Fruit fly (Drosophila melanogaster) whole organism, prepupa: ENCODE results near the gene Papst2.

Experiments used
- Blimp-1 ChIP-seq: fragments of 200-800 bp; sonication (Bioruptor generic); optimal IDR thresholded peaks from 3 replicates; lab custom pipeline; 2017; ENCODE audit warnings: missing biosample characterization, missing genetic modification characterization, mild to moderate bottlenecking, moderate library complexity, missing genetic modification reagents
- CG10631 ChIP-seq: fragments of 200-800 bp; sonication (Bioruptor generic); optimal IDR thresholded peaks from 2 replicates; lab custom pipeline; 2016; ENCODE audit warnings: missing biosample characterization, missing genetic modification characterization
- CG10669 ChIP-seq: fragments of 200-800 bp; sonication (Bioruptor generic); optimal IDR thresholded peaks from 3 replicates; lab custom pipeline; 2018; ENCODE audit warnings: missing biosample characterization, mild to moderate bottlenecking, missing genetic modification characterization, moderate library complexity
- CG11294 ChIP-seq: fragments of 200-800 bp; sonication (Bioruptor generic); IDR thresholded peaks from 2 replicates; pipeline ENCODE4 v1.3.6; 2022; ENCODE audit warnings: missing biosample characterization, missing genetic modification characterization
- CG11762 ChIP-seq: fragments of 200-800 bp; sonication (Bioruptor generic); optimal IDR thresholded peaks from 3 replicates; lab custom pipeline; 2016; ENCODE audit warnings: missing biosample characterization, missing genetic modification characterization; ENCODE audit not compliant: insufficient read depth
- CG11902 ChIP-seq: fragments of 200-800 bp; sonication (Bioruptor generic); optimal IDR thresholded peaks from 3 replicates; lab custom pipeline; 2016; ENCODE audit warnings: missing biosample characterization, missing genetic modification characterization
- CG15336 ChIP-seq: fragments of 200-800 bp; sonication (Bioruptor generic); IDR thresholded peaks from 2 replicates; pipeline ENCODE4 v1.3.6; 2022; ENCODE audit warnings: missing biosample characterization, missing genetic modification characterization
- CG1621 ChIP-seq: fragments of 200-800 bp; sonication (Bioruptor generic); optimal IDR thresholded peaks from 3 replicates; lab custom pipeline; 2018; ENCODE audit warnings: missing biosample characterization, mild to moderate bottlenecking, missing genetic modification characterization
- CG3032 ChIP-seq: fragments of 200-800 bp; optimal IDR thresholded peaks from 2 replicates; lab custom pipeline; 2019; ENCODE audit warnings: missing biosample characterization, mild to moderate bottlenecking, missing genetic modification characterization, moderate library complexity
- CG32006 ChIP-seq: fragments of 200-800 bp; sonication (Bioruptor generic); optimal IDR thresholded peaks from 3 replicates; lab custom pipeline; 2017; ENCODE audit warnings: missing biosample characterization, mild to moderate bottlenecking, missing genetic modification characterization
- CG34406 ChIP-seq: fragments of 200-800 bp; sonication (Bioruptor generic); optimal IDR thresholded peaks from 3 replicates; lab custom pipeline; 2016; ENCODE audit warnings: missing biosample characterization, missing genetic modification characterization
- CG3919 ChIP-seq: fragments of 200-800 bp; sonication (Bioruptor generic); optimal IDR thresholded peaks from 3 replicates; lab custom pipeline; 2016; ENCODE audit warnings: missing biosample characterization, missing genetic modification characterization
- CG4318 ChIP-seq: fragments of 200-800 bp; sonication (Bioruptor generic); optimal IDR thresholded peaks from 3 replicates; lab custom pipeline; 2017; ENCODE audit warnings: missing biosample characterization, mild to moderate bottlenecking, missing genetic modification characterization
- CG6163 ChIP-seq: fragments of 200-800 bp; sonication (Bioruptor generic); IDR thresholded peaks from 3 replicates; pipeline ENCODE4 v1.3.6; 2022; ENCODE audit warnings: missing biosample characterization, missing genetic modification characterization
- CG6854 ChIP-seq: fragments of 200-800 bp; sonication (Bioruptor generic); optimal IDR thresholded peaks from 2 replicates; lab custom pipeline; 2017; ENCODE audit warnings: missing biosample characterization, mild to moderate bottlenecking, missing genetic modification characterization
- CG8119 ChIP-seq: fragments of 200-800 bp; sonication (Bioruptor generic); IDR thresholded peaks from 3 replicates; pipeline ENCODE4 v1.3.6; 2022; ENCODE audit warnings: missing biosample characterization, missing genetic modification characterization
- CG8319 ChIP-seq: fragments of 200-800 bp; sonication (Bioruptor generic); optimal IDR thresholded peaks from 3 replicates; lab custom pipeline; 2016; ENCODE audit warnings: missing biosample characterization, missing genetic modification characterization
- CG8632 ChIP-seq: fragments of 200-800 bp; sonication (Bioruptor generic); optimal IDR thresholded peaks from 3 replicates; lab custom pipeline; 2016; ENCODE audit warnings: missing biosample characterization, missing genetic modification characterization
- Eip75B ChIP-seq: fragments of 200-800 bp; sonication (Bioruptor generic); optimal IDR thresholded peaks from 3 replicates; lab custom pipeline; 2016; ENCODE audit warnings: missing biosample characterization, missing genetic modification characterization
- Eip78C ChIP-seq: fragments of 200-800 bp; sonication (Bioruptor generic); peaks from one replicate; lab custom pipeline; 2016; ENCODE audit warnings: missing biosample characterization, missing genetic modification characterization
- Ets96B ChIP-seq: fragments of 200-800 bp; optimal IDR thresholded peaks from 2 replicates; lab custom pipeline; 2019; ENCODE audit warnings: missing biosample characterization, mild to moderate bottlenecking, missing genetic modification characterization, moderate library complexity
- Gug ChIP-seq: fragments of 200-800 bp; sonication (Bioruptor generic); IDR thresholded peaks from 2 replicates; pipeline ENCODE4 v1.3.6; 2022; ENCODE audit warnings: missing biosample characterization, missing genetic modification characterization
- Hr38 ChIP-seq: sonication (Bioruptor generic); optimal IDR thresholded peaks from 2 replicates; lab custom pipeline; 2016; ENCODE audit warnings: missing biosample characterization, missing genetic modification characterization
- Hr39 ChIP-seq: fragments of 200-800 bp; sonication (Bioruptor generic); optimal IDR thresholded peaks from 2 replicates; lab custom pipeline; 2016; ENCODE audit warnings: missing biosample characterization, missing genetic modification characterization
- Lpt ChIP-seq: fragments of 200-800 bp; sonication (Bioruptor generic); optimal IDR thresholded peaks from 3 replicates; lab custom pipeline; 2016; ENCODE audit warnings: missing biosample characterization, missing genetic modification characterization
- Met ChIP-seq: fragments of 200-800 bp; sonication (Bioruptor generic); optimal IDR thresholded peaks from 3 replicates; lab custom pipeline; 2016; ENCODE audit warnings: missing biosample characterization, missing genetic modification characterization
- Smox ChIP-seq: fragments of 200-800 bp; sonication (Bioruptor generic); optimal IDR thresholded peaks from 3 replicates; lab custom pipeline; 2016; ENCODE audit warnings: missing biosample characterization, missing genetic modification characterization
- Sox14 ChIP-seq: fragments of 200-800 bp; sonication (Bioruptor generic); optimal IDR thresholded peaks from 3 replicates; lab custom pipeline; 2016; ENCODE audit warnings: missing biosample characterization, missing genetic modification characterization
- Sox15 ChIP-seq: fragments of 200-800 bp; sonication (Bioruptor generic); optimal IDR thresholded peaks from 3 replicates; lab custom pipeline; 2016; ENCODE audit warnings: missing biosample characterization, missing genetic modification characterization
- acj6 ChIP-seq: fragments of 200-800 bp; sonication (Bioruptor generic); optimal IDR thresholded peaks from 3 replicates; lab custom pipeline; 2016; ENCODE audit warnings: missing biosample characterization, missing genetic modification characterization
- cyc ChIP-seq: fragments of 200-800 bp; sonication (Bioruptor generic); optimal IDR thresholded peaks from 3 replicates; lab custom pipeline; 2016; ENCODE audit warnings: missing biosample characterization, missing genetic modification characterization
- dac ChIP-seq: fragments of 200-800 bp; sonication (Bioruptor generic); optimal IDR thresholded peaks from 2 replicates; lab custom pipeline; 2017; ENCODE audit warnings: missing biosample characterization, mild to moderate bottlenecking, missing genetic modification characterization
- fd59A ChIP-seq: fragments of 200-800 bp; sonication (Bioruptor generic); optimal IDR thresholded peaks from 2 replicates; lab custom pipeline; 2017; ENCODE audit warnings: missing biosample characterization, mild to moderate bottlenecking, missing genetic modification characterization, missing genetic modification reagents
- fkh ChIP-seq: fragments of 200-800 bp; sonication (Bioruptor generic); optimal IDR thresholded peaks from 3 replicates; lab custom pipeline; 2017; ENCODE audit warnings: missing biosample characterization, mild to moderate bottlenecking, missing genetic modification characterization, moderate library complexity
- lz ChIP-seq: fragments of 200-800 bp; sonication (Bioruptor generic); optimal IDR thresholded peaks from 3 replicates; lab custom pipeline; 2016; ENCODE audit warnings: missing biosample characterization, missing genetic modification characterization
- svp ChIP-seq: fragments of 200-800 bp; sonication (Bioruptor generic); peaks from one replicate; lab custom pipeline; 2016; ENCODE audit warnings: missing biosample characterization, missing genetic modification characterization
- vri ChIP-seq: fragments of 200-800 bp; sonication (Bioruptor generic); optimal IDR thresholded peaks from 3 replicates; lab custom pipeline; 2016; ENCODE audit warnings: missing biosample characterization, mild to moderate bottlenecking, missing genetic modification characterization

Gene Papst2

dm6 chr3L:17004218-17004759, 38.3 kb upstream of the Papst2 start (continued):
- TF ChIP-seq CG11762 (peak; percentile 87), CG8319 (GFP tag; lab: Kevin White, UChicago) (peak; percentile 80), CG8632 (GFP tag; lab: Kevin White, UChicago) (peak; percentile 92), CG1621 (tag; lab: Kevin White, UChicago) (peak; percentile 93), Lpt (GFP tag; lab: Kevin White, UChicago) (peak; percentile 82), CG6854 (GFP tag; lab: Kevin White, UChicago) (no peak), CG8119 (GFP tag; lab: Robert Waterston, UW) (peak; percentile 92), CG6163 (GFP tag; lab: Robert Waterston, UW) (peak; percentile 84), Eip75B (GFP tag; lab: Kevin White, UChicago) (peak; percentile 95), Blimp-1 (GFP tag; lab: Kevin White, UChicago) (peak; percentile 47), lz (GFP tag; lab: Kevin White, UChicago) (peak; percentile 89), CG3919 (GFP tag; lab: Kevin White, UChicago) (peak; percentile 92), Smox (GFP tag; lab: Kevin White, UChicago) (peak; percentile 85), cyc (GFP tag; lab: Kevin White, UChicago) (peak; percentile 87), Hr38 (GFP tag; lab: Kevin White, UChicago) (peak; percentile 38), Hr39 (GFP tag; lab: Kevin White, UChicago) (peak; percentile 86), CG15336 (GFP tag; lab: Robert Waterston, UW) (peak; percentile 93), CG10631 (peak; percentile 91), CG10669 (GFP tag; lab: Kevin White, UChicago) (peak; percentile 97)

- TF ChIP-seq Met (no peak), CG34406 (no peak), CG4318 (GFP tag; lab: Kevin White, UChicago) (no peak), Hr38 (GFP tag; lab: Kevin White, UChicago) (no peak), vri (GFP tag; lab: Kevin White, UChicago) (peak; percentile 19), Sox15 (GFP tag; lab: Kevin White, UChicago) (no peak), Sox14 (GFP tag; lab: Kevin White, UChicago) (no peak), Gug (peak; percentile 39; the same call in 1 of the 2 replicates), Ets96B (tag; lab: Kevin White, UChicago) (no peak), CG11902 (GFP tag; lab: Kevin White, UChicago) (no peak), fkh (GFP tag; lab: Kevin White, UChicago) (peak; percentile 89), CG15336 (GFP tag; lab: Robert Waterston, UW) (no peak; the same call in 1 of the 2 replicates), CG3032 (tag; lab: Kevin White, UChicago) (peak; percentile 11)
Measured at dm6 chr3L:17004765-17005414, 37.7 kb upstream of the Papst2 start.

dm6 chr3L:17005415-17005796, 37.2 kb upstream of the Papst2 start:
- TF ChIP-seq svp = peak; percentile 97
- no peak for TF ChIP-seq CG15336 (GFP tag; lab: Robert Waterston, UW)
- TF ChIP-seq CG10669 (GFP tag; lab: Kevin White, UChicago) = no peak
- no peak for TF ChIP-seq acj6 (GFP tag; lab: Kevin White, UChicago)
- TF ChIP-seq Sox15 (GFP tag; lab: Kevin White, UChicago) = no peak
- TF ChIP-seq CG10631 = no peak
- no peak for TF ChIP-seq vri (GFP tag; lab: Kevin White, UChicago)
- TF ChIP-seq dac (GFP tag; lab: Kevin White, UChicago) = no peak
- peak; percentile 30 for TF ChIP-seq Eip78C (GFP tag; lab: Kevin White, UChicago)
- no peak for TF ChIP-seq Lpt (GFP tag; lab: Kevin White, UChicago)
- TF ChIP-seq CG8119 (GFP tag; lab: Robert Waterston, UW) = no peak
- no peak for TF ChIP-seq CG32006
- TF ChIP-seq CG11294 = no peak
- TF ChIP-seq Sox14 (GFP tag; lab: Kevin White, UChicago) = no peak
- TF ChIP-seq CG8319 (GFP tag; lab: Kevin White, UChicago) = no peak
- TF ChIP-seq fd59A = no peak
